Worm (Caenorhabditis elegans): Measurements from ENCODE around the gene Y41G9A.6.

The Y41G9A.6 gene

DNA sequence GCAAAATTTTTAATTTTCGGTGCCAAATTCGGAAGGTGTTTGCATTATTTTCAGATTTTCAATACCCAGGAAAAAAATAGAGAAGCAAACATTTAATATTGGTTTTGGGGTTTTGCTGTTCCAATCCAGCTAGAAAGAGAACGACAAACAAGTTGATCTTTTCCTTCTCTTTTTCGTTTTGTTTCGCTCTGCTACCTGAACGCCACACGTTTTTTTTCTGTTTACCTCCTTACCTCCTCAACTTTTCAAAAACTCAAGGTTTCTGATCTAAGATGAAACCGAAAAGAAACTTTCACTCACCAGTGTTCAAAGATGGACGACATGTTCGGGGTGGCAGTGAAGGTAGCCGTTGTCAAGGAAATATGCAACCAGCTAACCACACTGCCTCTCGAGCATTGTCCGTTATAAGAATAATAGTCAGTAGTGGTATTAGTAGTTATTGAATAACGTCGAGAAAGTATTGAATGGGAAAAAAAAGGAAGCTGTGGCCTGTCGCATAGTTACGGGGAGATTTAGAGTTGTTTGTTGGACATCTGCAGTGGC is 34.1 kb downstream of the Y41G9A.6 start:
- TF ChIP-seq nhr-120 (GFP tag; IDR thresholded peaks at IDR 0.05) (no peak), T26A5.8 (tag; optimal IDR thresholded peaks at IDR 0.05) (peak; percentile 18), lin-35 (GFP tag; optimal IDR thresholded peaks at IDR 0.05) (peak in 1 of 3 experiments; percentile 66), ama-1 (optimal IDR thresholded peaks at IDR 0.05) (peak; percentile 73), ama-1 (GFP tag; optimal IDR thresholded peaks at IDR 0.05) (no peak), pha-4 (tag; optimal IDR thresholded peaks at IDR 0.05) (peak; percentile 51), tbp1 (GFP tag; optimal IDR thresholded peaks at IDR 0.05) (no peak), dox-1 (GFP tag; IDR thresholded peaks at IDR 0.05) (peak; percentile 9; the same call in 1 of the 2 replicates)

- peak; percentile 27 for TF ChIP-seq nhr-80 (tag; optimal IDR thresholded peaks at IDR 0.05)
- no peak for TF ChIP-seq F49E8.2 (tag; optimal IDR thresholded peaks at IDR 0.05; ENCODE audit: insufficient read depth)
- TF ChIP-seq unc-130 (GFP tag; optimal IDR thresholded peaks at IDR 0.05), result no peak
- TF ChIP-seq F39B2.1 (GFP tag; IDR thresholded peaks at IDR 0.05), result no peak
- no peak for TF ChIP-seq nfya-1 (tag; optimal IDR thresholded peaks at IDR 0.05; ENCODE audit: borderline replicate concordance, insufficient read depth)
- TF ChIP-seq rpc-1 (optimal IDR thresholded peaks at IDR 0.05), result no peak
- TF ChIP-seq rpc-1 (tag; optimal IDR thresholded peaks at IDR 0.05), result no peak
- TF ChIP-seq let-526 (GFP tag; IDR thresholded peaks at IDR 0.05), result no peak
- no peak for TF ChIP-seq pha-4 (tag; optimal IDR thresholded peaks at IDR 0.05)
Measured at ce11 chrX:2966252-2966651, 37.4 kb downstream of the Y41G9A.6 start.

- no peak for TF ChIP-seq hsf-1 (GFP tag; IDR thresholded peaks at IDR 0.05)
- no peak for TF ChIP-seq lin-26 (GFP tag; IDR thresholded peaks at IDR 0.05)
- no peak for TF ChIP-seq efl-1 (GFP tag; optimal IDR thresholded peaks at IDR 0.05)
- TF ChIP-seq F57C9.4 (tag; optimal IDR thresholded peaks at IDR 0.05), result no peak
- no peak for TF ChIP-seq zim-3 (tag; optimal IDR thresholded peaks at IDR 0.05)
- peak; percentile 78 for TF ChIP-seq snpc-1.1 (tag; optimal IDR thresholded peaks at IDR 0.05; ENCODE audit: insufficient read depth)
- TF ChIP-seq sdz-38 (tag; optimal IDR thresholded peaks at IDR 0.05), result no peak
- TF ChIP-seq pbrm-1 (GFP tag; IDR thresholded peaks at IDR 0.05), result 0 out of 2 replicates have a peak, but pooled peaks have one; percentile 39
- TF ChIP-seq nfyb-1 (GFP tag; IDR thresholded peaks at IDR 0.05), result 0 out of 2 replicates have a peak, but pooled peaks have one; percentile 41
- TF ChIP-seq snpc-4 (GFP tag; optimal IDR thresholded peaks at IDR 0.05), result peak; percentile 72
- TF ChIP-seq snpc-4 (tag; optimal IDR thresholded peaks at IDR 0.05), result peak; percentile 53 to 94 (median 86)
- TF ChIP-seq hmg-1.2 (GFP tag; IDR thresholded peaks at IDR 0.05), result peak; percentile 70
Measured at ce11 chrX:2960703-2961102, 42.9 kb downstream of the Y41G9A.6 start.

DNA sequence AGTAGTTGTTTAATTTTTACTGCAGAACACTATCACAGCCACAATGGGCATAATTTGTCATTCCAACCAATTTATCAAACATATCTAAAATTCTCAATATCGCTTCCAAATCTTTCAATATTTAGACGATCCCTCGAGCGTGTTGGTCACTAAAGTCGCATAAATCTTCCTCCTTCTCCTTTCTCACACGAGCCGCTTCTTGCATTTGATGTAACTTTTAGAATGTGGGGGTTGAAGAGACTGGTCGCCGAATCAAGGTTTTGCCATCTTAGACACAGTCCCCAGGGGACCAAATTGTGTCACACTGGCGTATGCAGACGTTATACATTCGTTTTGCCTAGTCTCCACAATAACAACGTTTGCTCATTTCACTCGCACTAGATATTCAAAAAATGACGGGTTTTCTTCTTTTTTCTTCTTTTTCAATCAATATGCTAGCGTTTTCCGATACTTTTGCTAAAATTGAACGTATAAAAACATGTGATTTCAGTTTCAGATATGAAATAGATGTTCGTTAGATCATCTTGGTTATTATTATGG is 46.1 kb downstream of the Y41G9A.6 start, which contains the start of gene gbb-1:
gbb-1 (plus strand) TSS at position 490 of the 540 bp plus-strand sequence.
- no peak for TF ChIP-seq Y56A3A.18 (GFP tag; IDR thresholded peaks at IDR 0.05)
- no peak for TF ChIP-seq F10E7.11 (tag; optimal IDR thresholded peaks at IDR 0.05)
- TF ChIP-seq unc-130 (GFP tag; optimal IDR thresholded peaks at IDR 0.05), result no peak
- TF ChIP-seq ztf-22 (GFP tag; optimal IDR thresholded peaks at IDR 0.05), result no peak
- TF ChIP-seq somi-1 (GFP tag; optimal IDR thresholded peaks at IDR 0.05), result no peak
- no peak for TF ChIP-seq F57C9.4 (tag; optimal IDR thresholded peaks at IDR 0.05)
- TF ChIP-seq nhr-80 (tag; optimal IDR thresholded peaks at IDR 0.05), result no peak
- no peak for TF ChIP-seq pbrm-1 (GFP tag; IDR thresholded peaks at IDR 0.05)
- no peak for TF ChIP-seq K12H6.12 (tag; optimal IDR thresholded peaks at IDR 0.05)
- TF ChIP-seq unc-62 (GFP tag; optimal IDR thresholded peaks at IDR 0.05), result no peak
- no peak for TF ChIP-seq lin-35 (GFP tag; optimal IDR thresholded peaks at IDR 0.05)
- TF ChIP-seq rec-8 (tag; optimal IDR thresholded peaks at IDR 0.05), result no peak
- TF ChIP-seq Y95B8A.8 (GFP tag; IDR thresholded peaks at IDR 0.05), result no peak
- no peak for TF ChIP-seq attf-5 (GFP tag; optimal IDR thresholded peaks at IDR 0.05)
- no peak for TF ChIP-seq egl-18 (GFP tag; IDR thresholded peaks at IDR 0.05)

All from whole organism, young adult.